Worm (Caenorhabditis elegans): Measurements from ENCODE around the gene mec-3.

The mec-3 gene

ce11 chrIV:10481695-10482094 is 20.0 kb upstream of the mec-3 start, which contains the start of gene egl-21 (continued):
- no peak for TF ChIP-seq fax-1 (tag; optimal IDR thresholded peaks at IDR 0.05)
- TF ChIP-seq ceh-18 (tag; optimal IDR thresholded peaks at IDR 0.05) = peak; percentile 17
- no peak for TF ChIP-seq pros-1 (tag; optimal IDR thresholded peaks at IDR 0.05)
- TF ChIP-seq madf-2 (tag; optimal IDR thresholded peaks at IDR 0.05) = no peak
- TF ChIP-seq C08G9.2 (tag; optimal IDR thresholded peaks at IDR 0.05) = no peak

- TF ChIP-seq ceh-30 (tag; optimal IDR thresholded peaks at IDR 0.05) (no peak), fax-1 (tag; optimal IDR thresholded peaks at IDR 0.05) (no peak), C08G9.2 (tag; optimal IDR thresholded peaks at IDR 0.05) (no peak), fkh-6 (tag; optimal IDR thresholded peaks at IDR 0.05) (no peak), hlh-15 (tag; optimal IDR thresholded peaks at IDR 0.05) (no peak), unc-86 (tag; optimal IDR thresholded peaks at IDR 0.05) (no peak), pag-3 (tag; optimal IDR thresholded peaks at IDR 0.05; ENCODE audit: borderline replicate concordance) (no peak), F13H6.1 (tag; optimal IDR thresholded peaks at IDR 0.05) (no peak), ceh-14 (tag; optimal IDR thresholded peaks at IDR 0.05) (no peak)
Observed at ce11 chrIV:10475234-10475633, 13.6 kb upstream of the mec-3 start.

DNA sequence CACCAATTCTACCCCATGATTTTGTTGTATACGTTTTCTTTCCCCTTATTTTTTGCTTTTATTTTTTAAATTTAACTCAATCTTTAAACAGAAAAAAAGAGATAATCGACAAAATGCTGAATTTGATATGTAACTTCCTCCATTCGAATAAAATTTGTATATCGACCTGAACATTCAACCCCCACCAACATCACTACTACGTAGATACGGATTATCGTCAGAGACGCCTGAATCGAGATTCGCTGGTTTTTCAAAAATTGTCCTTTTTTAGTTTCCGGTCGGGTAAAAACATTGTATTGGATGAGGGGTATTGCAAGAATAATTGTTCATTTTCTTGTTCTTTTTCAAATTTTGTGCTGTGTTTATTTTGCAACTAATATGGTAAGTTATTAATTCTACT is 10.8 kb upstream of the mec-3 start, which contains the start of gene bgnt-1.1:
TSS of gene bgnt-1.1 (plus strand) at position 301 of the 400 bp plus-strand sequence.
- no peak for TF ChIP-seq ceh-34 (tag; optimal IDR thresholded peaks at IDR 0.05)
- no peak for TF ChIP-seq unc-3 (GFP tag; conservative IDR thresholded peaks at IDR 0.05)
- no peak for TF ChIP-seq unc-3 (tag; optimal IDR thresholded peaks at IDR 0.05)
- TF ChIP-seq ceh-22 (tag; optimal IDR thresholded peaks at IDR 0.05) = no peak
- no peak for TF ChIP-seq pqm-1 (tag; optimal IDR thresholded peaks at IDR 0.05)
- TF ChIP-seq K09A11.1 (tag; optimal IDR thresholded peaks at IDR 0.05; ENCODE audit: insufficient read depth) = no peak
- no peak for TF ChIP-seq elt-2 (tag; optimal IDR thresholded peaks at IDR 0.05)

DNA sequence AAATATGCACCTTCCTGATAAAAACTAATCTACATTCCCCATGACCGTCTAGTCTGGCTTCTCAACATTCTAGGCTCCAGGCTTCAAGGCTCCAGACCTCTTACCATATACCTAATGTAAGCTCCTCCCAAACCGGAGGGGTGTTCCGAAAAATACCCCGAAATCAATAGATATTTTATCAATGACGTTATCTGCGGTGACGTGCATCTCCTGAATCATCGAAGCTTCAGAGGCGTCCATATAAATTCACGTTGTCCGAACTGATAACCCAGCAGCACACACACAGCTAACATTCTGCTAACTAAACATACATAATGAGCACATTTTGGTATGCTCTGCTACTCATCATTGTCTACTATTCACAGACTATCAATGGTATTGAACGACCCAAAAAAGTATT is 7.8 kb upstream of the mec-3 start, which contains the start of gene ugt-44:
TSS of gene ugt-44 (plus strand) at position 248 of the 400 bp plus-strand sequence.
- no peak for TF ChIP-seq hlh-6 (tag; optimal IDR thresholded peaks at IDR 0.05)
- TF ChIP-seq nfya-1 (tag; optimal IDR thresholded peaks at IDR 0.05) = no peak
- no peak for TF ChIP-seq K02D7.2 (tag; optimal IDR thresholded peaks at IDR 0.05)
- TF ChIP-seq hlh-15 (tag; optimal IDR thresholded peaks at IDR 0.05) = no peak
- no peak for TF ChIP-seq ceh-9 (tag; optimal IDR thresholded peaks at IDR 0.05)
- TF ChIP-seq eyg-1 (tag; optimal IDR thresholded peaks at IDR 0.05) = no peak
- no peak for TF ChIP-seq ceh-18 (tag; optimal IDR thresholded peaks at IDR 0.05)
- TF ChIP-seq pat-9 (tag; optimal IDR thresholded peaks at IDR 0.05) = no peak
- TF ChIP-seq mec-3 (tag; optimal IDR thresholded peaks at IDR 0.05; ENCODE audit: borderline replicate concordance) = no peak
- no peak for TF ChIP-seq pqm-1 (tag; optimal IDR thresholded peaks at IDR 0.05)
- TF ChIP-seq C38D4.7 (GFP tag; optimal IDR thresholded peaks at IDR 0.05) = no peak
- no peak for TF ChIP-seq dmd-4 (tag; optimal IDR thresholded peaks at IDR 0.05; ENCODE audit: borderline replicate concordance)
- TF ChIP-seq elt-2 (tag; optimal IDR thresholded peaks at IDR 0.05) = no peak
- TF ChIP-seq fkh-10 (GFP tag; optimal IDR thresholded peaks at IDR 0.05) = no peak
- TF ChIP-seq ceh-30 (tag; optimal IDR thresholded peaks at IDR 0.05) = no peak
- no peak for TF ChIP-seq ceh-24 (tag; optimal IDR thresholded peaks at IDR 0.05)
- no peak for TF ChIP-seq unc-55 (GFP tag; optimal IDR thresholded peaks at IDR 0.05)

ce11 chrIV:10468662-10469061 is 7.0 kb upstream of the mec-3 start:
- TF ChIP-seq ceh-30 (tag; optimal IDR thresholded peaks at IDR 0.05) (no peak), ceh-18 (tag; optimal IDR thresholded peaks at IDR 0.05) (no peak), eyg-1 (tag; optimal IDR thresholded peaks at IDR 0.05) (no peak), sox-4 (tag; optimal IDR thresholded peaks at IDR 0.05) (no peak), ceh-34 (tag; optimal IDR thresholded peaks at IDR 0.05) (no peak), hlh-30 (tag; optimal IDR thresholded peaks at IDR 0.05; ENCODE audit: insufficient read depth) (no peak), hlh-8 (tag; optimal IDR thresholded peaks at IDR 0.05) (no peak), ets-4 (tag; optimal IDR thresholded peaks at IDR 0.05) (no peak), fax-1 (tag; optimal IDR thresholded peaks at IDR 0.05) (no peak), unc-86 (tag; optimal IDR thresholded peaks at IDR 0.05) (no peak), ceh-14 (tag; optimal IDR thresholded peaks at IDR 0.05) (no peak), unc-55 (GFP tag; optimal IDR thresholded peaks at IDR 0.05) (no peak), pax-1 (tag; optimal IDR thresholded peaks at IDR 0.05) (no peak), pha-2 (tag; optimal IDR thresholded peaks at IDR 0.05) (no peak)

All from whole organism, late embryonic.